Fruit fly (Drosophila melanogaster): ENCODE results near the gene CG32152.

The CG32152 gene

DNA sequence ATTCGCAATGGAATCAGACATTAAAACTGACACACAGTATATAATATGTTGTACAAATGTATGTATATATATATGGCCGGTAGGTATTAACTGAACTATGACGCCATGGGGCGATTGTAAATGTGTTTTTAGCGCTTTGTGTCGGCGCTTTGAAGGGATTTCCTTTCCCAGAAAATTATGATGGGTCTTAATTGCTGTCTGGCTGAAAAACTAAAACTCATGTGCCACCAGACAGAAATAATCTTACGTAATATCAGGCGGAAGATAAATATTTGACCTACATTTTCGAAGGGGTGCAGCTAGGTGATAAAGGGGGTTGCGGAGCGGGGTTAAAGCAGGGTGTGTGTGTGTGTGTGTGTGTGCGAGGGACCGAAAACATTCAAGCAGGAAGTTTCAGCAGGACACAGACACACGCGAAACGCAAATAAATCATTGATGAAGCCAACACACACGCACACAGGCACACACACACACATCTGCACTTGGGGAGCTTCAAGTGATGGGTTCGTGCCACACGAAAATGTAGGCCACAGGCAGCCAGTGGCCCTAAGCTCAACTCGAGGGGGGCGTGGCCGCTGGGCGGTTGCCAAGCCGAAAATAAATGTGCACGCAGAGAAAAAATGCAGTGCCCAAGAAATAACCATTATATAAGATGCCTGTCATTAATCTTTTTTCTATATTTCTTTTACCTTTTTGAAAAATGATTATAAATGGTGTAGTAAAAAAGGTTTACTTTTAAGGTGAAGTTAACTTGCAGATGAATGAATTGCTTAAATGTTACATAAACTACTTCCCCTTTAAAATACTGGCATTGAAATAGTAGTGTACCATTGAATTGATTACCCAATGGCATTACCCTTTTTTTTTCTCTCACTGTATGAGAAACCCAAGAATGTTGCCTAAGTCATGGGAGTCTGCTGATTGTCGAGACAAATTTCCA lies 13.7 kb upstream of the CG32152 start (continued):
- TF ChIP-seq HLHmδ (GFP tag; optimal IDR thresholded peaks at IDR 0.05) (no peak), Lim3 (GFP tag; IDR thresholded peaks at IDR 0.05) (0 out of 2 replicates have a peak, but pooled peaks have one; percentile 22), crc (GFP tag; optimal IDR thresholded peaks at IDR 0.05) (peak; percentile 2), CG3995 (GFP tag; optimal IDR thresholded peaks at IDR 0.05) (peak; percentile 3), shn (GFP tag; optimal IDR thresholded peaks at IDR 0.05) (peak; percentile 29), sc (optimal IDR thresholded peaks at IDR 0.05) (no peak), sc (GFP tag; optimal IDR thresholded peaks at IDR 0.05) (peak; percentile 14), CG30431 (GFP tag; optimal IDR thresholded peaks at IDR 0.05) (peak; percentile 6), chif (GFP tag; optimal IDR thresholded peaks at IDR 0.05) (peak in 1 of 2 experiments; percentile 59), pb (GFP tag; optimal IDR thresholded peaks at IDR 0.05) (no peak), dmrt99B (tag; optimal IDR thresholded peaks at IDR 0.05) (peak; percentile 79), CG6254 (GFP tag; optimal IDR thresholded peaks at IDR 0.05) (peak; percentile 30), CG12659 (GFP tag; optimal IDR thresholded peaks at IDR 0.05) (peak; percentile 39), H15 (GFP tag; IDR thresholded peaks at IDR 0.05) (no peak), CG9609 (GFP tag; optimal IDR thresholded peaks at IDR 0.05) (peak; percentile 39), CG11247 (GFP tag; IDR thresholded peaks at IDR 0.05) (0 out of 2 replicates have a peak, but pooled peaks have one; percentile 32), CG8281 (tag; optimal IDR thresholded peaks at IDR 0.05) (peak; percentile 20), lab (GFP tag; optimal IDR thresholded peaks at IDR 0.05) (peak; percentile 56), CG2712 (tag; optimal IDR thresholded peaks at IDR 0.05) (peak; percentile 58), CG3163 (GFP tag; optimal IDR thresholded peaks at IDR 0.05) (no peak), CG3407 (GFP tag; optimal IDR thresholded peaks at IDR 0.05) (peak; percentile 37), CG17385 (GFP tag; optimal IDR thresholded peaks at IDR 0.05) (peak; percentile 41), cato (GFP tag; optimal IDR thresholded peaks at IDR 0.05; ENCODE audit: borderline replicate concordance) (peak; percentile 35), CG2678 (tag; optimal IDR thresholded peaks at IDR 0.05) (peak; percentile 76), ttk (GFP tag; IDR thresholded peaks at IDR 0.05) (peak; percentile 30; the same call in 1 of the 2 replicates), CG1603 (tag; optimal IDR thresholded peaks at IDR 0.05) (peak; percentile 34), lmd (GFP tag; IDR thresholded peaks at IDR 0.05) (peak; percentile 50), CG1647 (GFP tag; optimal IDR thresholded peaks at IDR 0.05) (peak; percentile 10), CG8924 (tag; optimal IDR thresholded peaks at IDR 0.05) (peak; percentile 51), CG14710 (tag; optimal IDR thresholded peaks at IDR 0.05) (peak; percentile 44), dpn (GFP tag; optimal IDR thresholded peaks at IDR 0.05) (peak; percentile 54 to 61), CG8089 (GFP tag; optimal IDR thresholded peaks at IDR 0.05) (peak; percentile 10), Drgx (GFP tag; IDR thresholded peaks at IDR 0.05) (peak; percentile 36), ems (GFP tag; optimal IDR thresholded peaks at IDR 0.05) (peak; percentile 28), Bteb2 (GFP tag; optimal IDR thresholded peaks at IDR 0.05) (peak; percentile 44), Dip2 (GFP tag; IDR thresholded peaks at IDR 0.05) (no peak), Atf-2 (GFP tag; optimal IDR thresholded peaks at IDR 0.05) (peak; percentile 36), Mrtf (GFP tag; IDR thresholded peaks at IDR 0.05) (no peak), CG12155 (GFP tag; optimal IDR thresholded peaks at IDR 0.05) (peak; percentile 7), HLH3B (GFP tag; IDR thresholded peaks at IDR 0.05) (peak; percentile 41; the same call in 1 of the 2 replicates), Six4 (GFP tag; optimal IDR thresholded peaks at IDR 0.05) (peak; percentile 20), Ada2b (GFP tag; IDR thresholded peaks at IDR 0.05) (0 out of 2 replicates have a peak, but pooled peaks have one; percentile 15), tgo (GFP tag; IDR thresholded peaks at IDR 0.05) (peak; percentile 35; the same call in 2 of the 3 replicates), CG7839 (tag; optimal IDR thresholded peaks at IDR 0.05) (peak; percentile 74), CG30403 (GFP tag; optimal IDR thresholded peaks at IDR 0.05) (peak; percentile 71), dm (GFP tag; optimal IDR thresholded peaks at IDR 0.05) (peak; percentile 0), CG7357 (GFP tag; IDR thresholded peaks at IDR 0.05) (0 out of 3 replicates have a peak, but pooled peaks have one; percentile 15), jumu (GFP tag; optimal IDR thresholded peaks at IDR 0.05) (peak; percentile 2), CG12942 (GFP tag; optimal IDR thresholded peaks at IDR 0.05) (peak; percentile 23)
